Fruit fly (Drosophila melanogaster) whole organism, embryonic: ENCODE data around the gene CG12010.

Source experiments
- B-H2 ChIP-seq: fragments of 200-800 bp; sonication (Bioruptor generic); optimal IDR thresholded peaks from 2 replicates; lab custom pipeline; 2018; ENCODE audit warnings: missing biosample characterization, mild to moderate bottlenecking, missing genetic modification characterization
- CG10979 ChIP-seq: fragments of 200-800 bp; sonication (Bioruptor generic); optimal IDR thresholded peaks from 2 replicates; lab custom pipeline; 2018; ENCODE audit warnings: missing biosample characterization, mild to moderate bottlenecking, missing genetic modification characterization, moderate library complexity
- CG11695 ChIP-seq: fragments of 200-800 bp; sonication (Bioruptor generic); IDR thresholded peaks from 3 replicates; pipeline ENCODE4 v1.3.6; 2022; ENCODE audit warnings: missing biosample characterization, missing genetic modification characterization
- CG12391 ChIP-seq: fragments of 200-800 bp; sonication (Bioruptor generic); optimal IDR thresholded peaks from 3 replicates; lab custom pipeline; 2018; ENCODE audit warnings: missing biosample characterization, mild to moderate bottlenecking, missing genetic modification characterization, moderate library complexity
- CG12744 ChIP-seq: fragments of 200-800 bp; sonication (Bioruptor generic); optimal IDR thresholded peaks from 2 replicates; lab custom pipeline; 2016; ENCODE audit warnings: missing biosample characterization, missing genetic modification characterization
- CG13424 ChIP-seq: fragments of 200-800 bp; sonication (Bioruptor generic); optimal IDR thresholded peaks from 2 replicates; lab custom pipeline; 2019; ENCODE audit warnings: missing biosample characterization, mild to moderate bottlenecking, missing genetic modification characterization, moderate library complexity
- CG14965 ChIP-seq: fragments of 200-800 bp; sonication (Bioruptor generic); optimal IDR thresholded peaks from 2 replicates; lab custom pipeline; 2016; ENCODE audit warnings: missing biosample characterization, missing genetic modification characterization, borderline replicate concordance
- CG1529 ChIP-seq: fragments of 200-800 bp; sonication (Bioruptor generic); optimal IDR thresholded peaks from 3 replicates; lab custom pipeline; 2018; ENCODE audit warnings: missing biosample characterization, missing genetic modification characterization
- CG15696 ChIP-seq: fragments of 200-800 bp; sonication (Bioruptor generic); optimal IDR thresholded peaks from 2 replicates; lab custom pipeline; 2019; ENCODE audit warnings: missing biosample characterization, mild to moderate bottlenecking, missing genetic modification characterization, moderate library complexity
- CG2889 ChIP-seq: fragments of 200-800 bp; sonication (Bioruptor generic); IDR thresholded peaks from 3 replicates; pipeline ENCODE4 v1.3.6; 2022; ENCODE audit warnings: missing biosample characterization, missing genetic modification characterization
- CG31388 ChIP-seq: fragments of 200-800 bp; sonication (Bioruptor generic); optimal IDR thresholded peaks from 2 replicates; lab custom pipeline; 2016; ENCODE audit warnings: missing biosample characterization, missing genetic modification characterization
- CG34376 ChIP-seq: fragments of 200-800 bp; sonication (Bioruptor generic); optimal IDR thresholded peaks from 2 replicates; lab custom pipeline; 2018; ENCODE audit warnings: missing biosample characterization, mild to moderate bottlenecking, missing genetic modification characterization
- CG3995 ChIP-seq: fragments of 200-800 bp; sonication (Bioruptor generic); optimal IDR thresholded peaks from 3 replicates; lab custom pipeline; 2016; ENCODE audit warnings: missing biosample characterization, missing genetic modification characterization
- CG5180 ChIP-seq: fragments of 200-800 bp; sonication (Bioruptor generic); optimal IDR thresholded peaks from 3 replicates; lab custom pipeline; 2017; ENCODE audit warnings: missing biosample characterization, missing genetic modification characterization, mild to moderate bottlenecking, moderate library complexity, missing genetic modification reagents
- CG6254 ChIP-seq: fragments of 200-800 bp; sonication (Bioruptor generic); optimal IDR thresholded peaks from 3 replicates; lab custom pipeline; 2017; ENCODE audit warnings: mild to moderate bottlenecking, missing biosample characterization, missing genetic modification reagents, missing genetic modification characterization
- CG6765 ChIP-seq: fragments of 200-800 bp; sonication (Bioruptor generic); optimal IDR thresholded peaks from 3 replicates; lab custom pipeline; 2017; ENCODE audit warnings: missing biosample characterization, mild to moderate bottlenecking, missing genetic modification characterization
- CG6791 ChIP-seq: fragments of 200-800 bp; sonication (Bioruptor generic); IDR thresholded peaks from 3 replicates; pipeline ENCODE4 v1.3.6; 2022; ENCODE audit warnings: missing biosample characterization, missing genetic modification characterization; ENCODE audit not compliant: partially characterized antibody
- CG8478 ChIP-seq: fragments of >200 bp; optimal IDR thresholded peaks from 2 replicates; lab custom pipeline; 2018
- CG9215 ChIP-seq: fragments of 200-800 bp; sonication (Bioruptor generic); IDR thresholded peaks from 2 replicates; pipeline ENCODE4 v1.3.6; 2022; ENCODE audit warnings: missing biosample characterization, missing genetic modification characterization
- CG9727 ChIP-seq: fragments of 200-800 bp; sonication (Bioruptor generic); optimal IDR thresholded peaks from 3 replicates; lab custom pipeline; 2017; ENCODE audit warnings: missing biosample characterization, mild to moderate bottlenecking, missing genetic modification characterization
- Ets65A ChIP-seq: fragments of 200-800 bp; sonication (Bioruptor generic); peaks from one replicate; lab custom pipeline; 2016; ENCODE audit warnings: missing biosample characterization, missing genetic modification characterization
- HHEX ChIP-seq: fragments of 200-800 bp; sonication (Bioruptor generic); optimal IDR thresholded peaks from 3 replicates; lab custom pipeline; 2017; ENCODE audit warnings: missing biosample characterization, mild to moderate bottlenecking, missing genetic modification characterization, missing genetic modification reagents
- Hr3 ChIP-seq: fragments of 200-800 bp; sonication (Bioruptor generic); optimal IDR thresholded peaks from 3 replicates; lab custom pipeline; 2016; ENCODE audit warnings: missing biosample characterization, missing genetic modification characterization
- Jarid2 ChIP-seq: fragments of 200-800 bp; sonication (Bioruptor generic); optimal IDR thresholded peaks from 3 replicates; lab custom pipeline; 2017; ENCODE audit warnings: mild to moderate bottlenecking, missing biosample characterization, missing genetic modification reagents, missing genetic modification characterization
- Med ChIP-seq: fragments of 200-800 bp; sonication (Bioruptor generic); peaks from one replicate; lab custom pipeline; 2016; ENCODE audit warnings: missing biosample characterization, missing genetic modification characterization, mild to moderate bottlenecking, inconsistent platforms, moderate library complexity
- Ravus ChIP-seq: fragments of 200-800 bp; sonication (Bioruptor generic); IDR thresholded peaks from 2 replicates; pipeline ENCODE4 v1.3.6; 2022; ENCODE audit warnings: missing biosample characterization, missing genetic modification characterization
- Six4 ChIP-seq: fragments of 200-800 bp; sonication (Bioruptor generic); optimal IDR thresholded peaks from 2 replicates; lab custom pipeline; 2016; ENCODE audit warnings: missing biosample characterization, missing genetic modification characterization
- Tbp ChIP-seq: fragments of >200 bp; optimal IDR thresholded peaks from 2 replicates; lab custom pipeline; 2018; ENCODE audit warnings: missing biosample characterization, missing genetic modification characterization
- Vsx1 ChIP-seq: fragments of 200-800 bp; sonication (Bioruptor generic); optimal IDR thresholded peaks from 2 replicates; lab custom pipeline; 2017; ENCODE audit warnings: missing biosample characterization, mild to moderate bottlenecking, missing genetic modification characterization, missing genetic modification reagents
- Xrp1 ChIP-seq: fragments of 200-800 bp; sonication (Bioruptor generic); IDR thresholded peaks from 2 replicates; pipeline ENCODE4 v1.3.6; 2022; ENCODE audit warnings: missing biosample characterization, missing genetic modification characterization
- abd-A ChIP-seq: fragments of 200-800 bp; sonication (Bioruptor generic); optimal IDR thresholded peaks from 3 replicates; lab custom pipeline; 2019; ENCODE audit warnings: missing biosample characterization, mild to moderate bottlenecking, missing genetic modification characterization, moderate library complexity
- amos ChIP-seq: fragments of 200-800 bp; sonication (Bioruptor generic); IDR thresholded peaks from 2 replicates; pipeline ENCODE4 v1.3.6; 2022; ENCODE audit warnings: missing biosample characterization, missing genetic modification characterization; ENCODE audit not compliant: partially characterized antibody
- ase ChIP-seq: fragments of 200-800 bp; sonication (Bioruptor generic); IDR thresholded peaks from 3 replicates; pipeline ENCODE4 v1.3.6; 2022; ENCODE audit warnings: missing biosample characterization, missing genetic modification characterization
- ash1 ChIP-seq: fragments of 200-800 bp; sonication (Bioruptor generic); optimal IDR thresholded peaks from 2 replicates; lab custom pipeline; 2018; ENCODE audit warnings: missing biosample characterization, mild to moderate bottlenecking, missing genetic modification characterization
- bigmax ChIP-seq: fragments of 200-800 bp; sonication (Bioruptor generic); optimal IDR thresholded peaks from 2 replicates; lab custom pipeline; 2018; ENCODE audit warnings: missing biosample characterization, mild to moderate bottlenecking, missing genetic modification characterization
- br ChIP-seq: fragments of >200 bp; optimal IDR thresholded peaks from 2 replicates; lab custom pipeline; 2017
- caup ChIP-seq: fragments of 200-800 bp; sonication (Bioruptor generic); optimal IDR thresholded peaks from 3 replicates; lab custom pipeline; 2017; ENCODE audit warnings: missing biosample characterization, mild to moderate bottlenecking, missing genetic modification characterization, moderate library complexity; ENCODE audit not compliant: severe bottlenecking
- chn ChIP-seq: fragments of 200-800 bp; sonication (Bioruptor generic); optimal IDR thresholded peaks from 2 replicates; lab custom pipeline; 2016; ENCODE audit warnings: missing biosample characterization, missing genetic modification characterization
- esg ChIP-seq: fragments of 200-800 bp; sonication (Bioruptor generic); conservative IDR thresholded peaks from 2 replicates; pipeline ENCODE4 v1.3.6; 2022; ENCODE audit warnings: missing biosample characterization, missing genetic modification characterization
- fd96Cb ChIP-seq: fragments of 200-800 bp; sonication (Bioruptor generic); optimal IDR thresholded peaks from 2 replicates; lab custom pipeline; 2018; ENCODE audit warnings: missing biosample characterization, mild to moderate bottlenecking, missing genetic modification characterization, moderate library complexity
- gcm ChIP-seq: fragments of 200-800 bp; sonication (Bioruptor generic); optimal IDR thresholded peaks from 2 replicates; lab custom pipeline; 2019; ENCODE audit warnings: missing biosample characterization, mild to moderate bottlenecking, missing genetic modification characterization, moderate library complexity
- gcm2 ChIP-seq: fragments of 200-800 bp; sonication (Bioruptor generic); optimal IDR thresholded peaks from 2 replicates; lab custom pipeline; 2016; ENCODE audit warnings: missing biosample characterization, missing genetic modification characterization
- hkb ChIP-seq, 2 experiments: fragments of 200-800 bp in 1 of 2; fragments of >200 bp in 1 of 2; sonication (Bioruptor generic) in 1 of 2; IDR thresholded peaks in 1 of 2; optimal IDR thresholded peaks in 1 of 2; 2 replicates each; pipeline versions ENCODE4 v1.3.6 to Lab custom; 2017 to 2022; ENCODE audit warnings: missing biosample characterization in 1 of 2, missing genetic modification characterization in 1 of 2
- insv ChIP-seq, 2 experiments: fragments of 200-800 bp; sonication (Bioruptor generic); optimal IDR thresholded peaks; 3 replicates each; lab custom pipeline; 2016 to 2018; ENCODE audit warnings: missing biosample characterization in 2 of 2, missing genetic modification characterization in 2 of 2
- inv ChIP-seq: fragments of 200-800 bp; sonication (Bioruptor generic); IDR thresholded peaks from 2 replicates; pipeline ENCODE4 v1.3.6; 2022; ENCODE audit warnings: missing biosample characterization, missing genetic modification characterization; ENCODE audit not compliant: partially characterized antibody
- klu ChIP-seq: fragments of 200-800 bp; sonication (Bioruptor generic); IDR thresholded peaks from 2 replicates; pipeline ENCODE4 v1.3.6; 2022; ENCODE audit warnings: missing biosample characterization, missing genetic modification characterization
- luna ChIP-seq: fragments of 200-800 bp; sonication (Bioruptor generic); optimal IDR thresholded peaks from 2 replicates; lab custom pipeline; 2016; ENCODE audit warnings: missing biosample characterization, missing genetic modification characterization
- nau ChIP-seq: fragments of 200-800 bp; sonication (Bioruptor generic); optimal IDR thresholded peaks from 3 replicates; lab custom pipeline; 2017; ENCODE audit warnings: missing biosample characterization, mild to moderate bottlenecking, missing genetic modification characterization, missing genetic modification reagents
- vfl ChIP-seq: fragments of 200-800 bp; sonication (Bioruptor generic); optimal IDR thresholded peaks from 2 replicates; lab custom pipeline; 2016; ENCODE audit warnings: missing biosample characterization, missing genetic modification characterization
- wor ChIP-seq: fragments of 200-800 bp; sonication (Bioruptor generic); IDR thresholded peaks from 2 replicates; pipeline ENCODE4 v1.3.6; 2022; ENCODE audit warnings: missing biosample characterization, missing genetic modification characterization
- yki ChIP-seq: fragments of >200 bp; optimal IDR thresholded peaks from 3 replicates; lab custom pipeline; 2018

The CG12010 gene

DNA sequence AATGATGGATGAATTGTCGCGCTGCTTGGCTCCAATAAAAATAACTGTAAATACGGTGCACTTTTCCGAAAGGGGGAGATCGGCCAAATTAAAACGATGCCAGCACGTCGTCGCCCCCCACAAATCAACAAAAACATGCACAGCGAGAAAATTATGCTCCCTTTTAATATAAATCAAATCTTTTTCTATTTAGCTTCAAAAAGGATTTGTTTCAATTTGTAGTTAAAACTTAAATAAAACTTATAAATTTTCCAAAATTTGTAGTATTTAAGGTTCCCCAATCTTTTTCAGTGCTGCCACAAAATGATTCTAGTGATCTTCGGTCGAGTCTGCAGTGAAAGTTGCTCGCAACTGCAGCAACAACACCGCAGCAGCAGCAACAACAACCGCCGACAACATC lies 22.0 kb downstream of the CG12010 start (continued):
- TF ChIP-seq hkb (optimal IDR thresholded peaks at IDR 0.05; lab: Kevin White, UChicago) (no peak), hkb (GFP tag; IDR thresholded peaks at IDR 0.05; lab: Robert Waterston, UW) (peak; percentile 79), Ravus (GFP tag; lab: Robert Waterston, UW) (no peak), Med (peak; percentile 93), CG9215 (GFP tag; lab: Robert Waterston, UW) (peak; percentile 41; the same call in 1 of the 2 replicates), CG14965 (peak; percentile 21), caup (GFP tag; lab: Kevin White, UChicago) (peak; percentile 22), bigmax (GFP tag; lab: Kevin White, UChicago) (no peak), Vsx1 (GFP tag; lab: Kevin White, UChicago) (peak; percentile 71), nau (GFP tag; lab: Kevin White, UChicago) (peak; percentile 51), CG34376 (GFP tag; lab: Kevin White, UChicago) (no peak), insv (GFP tag; optimal IDR thresholded peaks at IDR 0.05; lab: Kevin White, UChicago) (peak in 1 of 2 experiments; percentile 7), HHEX (peak; percentile 78), CG8478 (no peak), amos (GFP tag; lab: Robert Waterston, UW) (no peak), CG3995 (no peak), chn (peak; percentile 91), CG12744 (GFP tag; lab: Kevin White, UChicago) (peak; percentile 59), br (lab: Kevin White, UChicago) (no peak), Ets65A (GFP tag; lab: Kevin White, UChicago) (peak; percentile 94), klu (no peak; the same call in 1 of the 2 replicates), ase (GFP tag; lab: Robert Waterston, UW) (peak; percentile 70; the same call in 1 of the 3 replicates), ash1 (GFP tag; lab: Kevin White, UChicago) (no peak), gcm2 (peak; percentile 60), gcm (GFP tag; lab: Kevin White, UChicago) (peak; percentile 92), CG1529 (GFP tag; lab: Kevin White, UChicago) (peak; percentile 92), CG6254 (GFP tag; lab: Kevin White, UChicago) (peak; percentile 94), CG11695 (peak; percentile 75; the same call in 2 of the 3 replicates), abd-A (tag; lab: Kevin White, UChicago) (peak; percentile 29), esg (peak; percentile 63), CG10979 (tag; lab: Kevin White, UChicago) (peak; percentile 98), B-H2 (no peak), CG5180 (GFP tag; lab: Kevin White, UChicago) (peak; percentile 68), Hr3 (peak; percentile 84), vfl (GFP tag; lab: Kevin White, UChicago) (no peak), CG12391 (peak; percentile 95), Six4 (peak; percentile 92), CG6765 (GFP tag; lab: Kevin White, UChicago) (no peak), CG15696 (tag; lab: Kevin White, UChicago) (peak; percentile 95), CG9727 (GFP tag; lab: Kevin White, UChicago) (peak; percentile 93), CG6791 (GFP tag; lab: Robert Waterston, UW) (no peak), Xrp1 (peak; percentile 96), CG31388 (GFP tag; lab: Kevin White, UChicago) (peak; percentile 67), yki (lab: Kevin White, UChicago) (no peak), wor (GFP tag; lab: Robert Waterston, UW) (peak; percentile 76; the same call in 1 of the 2 replicates), Tbp (GFP tag; lab: Kevin White, UChicago) (no peak), CG2889 (GFP tag; lab: Robert Waterston, UW) (no peak), CG13424 (tag; lab: Kevin White, UChicago) (peak; percentile 91), fd96Cb (peak; percentile 93), inv (no peak), Jarid2 (GFP tag; lab: Kevin White, UChicago) (peak; percentile 48), luna (no peak)
